Fruit fly (Drosophila melanogaster): ENCODE data around the gene Or22b.
A peak's percentile ranks its signal among the peaks of the same experiment; 100 is the strongest.

Gene Or22b

DNA sequence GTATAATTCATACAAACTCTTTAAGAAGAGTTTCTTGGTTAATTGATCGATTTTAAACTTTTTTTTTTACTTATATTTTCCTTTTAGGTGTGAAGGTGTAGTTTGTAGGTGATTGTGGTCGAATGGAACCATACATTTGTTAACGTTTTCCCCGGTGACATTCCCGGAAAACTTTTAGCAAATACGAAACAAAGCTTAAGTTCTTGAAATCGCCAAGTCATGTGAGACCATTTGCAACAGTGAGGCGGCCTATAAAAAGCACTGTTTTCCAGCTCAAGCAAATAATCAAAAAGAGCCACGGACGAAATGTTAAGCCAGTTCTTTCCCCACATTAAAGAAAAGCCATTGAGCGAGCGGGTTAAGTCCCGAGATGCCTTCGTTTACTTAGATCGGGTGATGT, at the start of gene Or22b:
Or22b (plus strand) TSS at position 301 of the 400 bp plus-strand sequence.
- TF ChIP-seq CTCF (optimal IDR thresholded peaks at IDR 0.05) (no peak), CG8478 (optimal IDR thresholded peaks at IDR 0.05) (no peak)

DNA sequence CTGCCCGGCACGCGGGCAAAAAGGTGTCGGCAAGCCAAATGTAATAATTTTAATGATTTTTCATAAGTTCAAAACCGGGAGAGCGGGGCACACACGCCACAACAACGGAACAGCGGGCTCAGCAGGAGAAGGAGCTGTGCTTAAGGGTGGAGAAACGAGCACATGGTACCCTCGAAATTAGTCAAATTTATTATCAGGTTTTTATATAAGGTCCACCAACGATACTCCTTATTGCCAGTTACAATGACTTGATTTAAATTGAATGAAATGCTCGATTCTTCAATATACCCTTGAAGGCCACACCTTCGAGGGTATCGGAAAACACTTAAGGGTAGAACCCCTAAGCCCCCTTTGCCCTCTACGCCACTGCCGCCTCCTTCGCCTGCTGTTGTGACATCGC, 49.1 kb upstream of the Or22b start:
- TF ChIP-seq CTCF (optimal IDR thresholded peaks at IDR 0.05) (no peak), CG8478 (optimal IDR thresholded peaks at IDR 0.05) (no peak)

DNA sequence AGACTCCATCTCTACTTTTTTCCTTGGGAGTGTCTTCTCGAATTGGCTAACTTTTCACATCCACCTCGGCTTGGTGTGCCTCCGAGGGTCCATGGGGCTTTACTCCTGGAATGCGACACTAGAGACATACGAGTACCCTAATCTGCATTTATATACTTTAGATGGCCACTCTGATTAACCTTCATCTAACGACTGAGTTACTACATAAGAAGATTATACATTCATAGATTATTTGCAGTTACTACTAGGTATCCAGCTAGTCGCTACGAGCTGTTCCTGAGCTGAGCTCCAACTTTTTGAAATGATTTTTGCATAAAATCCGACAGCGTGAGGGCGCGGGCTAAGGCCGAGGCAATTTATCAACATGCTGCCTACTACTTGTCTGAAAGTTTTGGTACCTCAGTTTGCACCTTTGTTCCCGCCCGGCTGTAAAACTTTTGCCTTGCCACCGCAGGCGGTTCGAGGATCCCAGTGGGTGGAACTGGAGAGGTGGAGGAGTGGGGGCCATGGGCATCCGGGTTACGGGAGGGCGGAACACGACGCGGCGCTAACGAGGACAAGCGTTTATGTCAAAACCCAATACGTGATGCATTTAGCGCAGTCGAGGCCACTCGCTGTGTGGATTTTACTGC, 45.5 kb upstream of the Or22b start:
- no peak for TF ChIP-seq CG8478 (optimal IDR thresholded peaks at IDR 0.05)
- TF ChIP-seq CTCF (optimal IDR thresholded peaks at IDR 0.05), result no peak

DNA sequence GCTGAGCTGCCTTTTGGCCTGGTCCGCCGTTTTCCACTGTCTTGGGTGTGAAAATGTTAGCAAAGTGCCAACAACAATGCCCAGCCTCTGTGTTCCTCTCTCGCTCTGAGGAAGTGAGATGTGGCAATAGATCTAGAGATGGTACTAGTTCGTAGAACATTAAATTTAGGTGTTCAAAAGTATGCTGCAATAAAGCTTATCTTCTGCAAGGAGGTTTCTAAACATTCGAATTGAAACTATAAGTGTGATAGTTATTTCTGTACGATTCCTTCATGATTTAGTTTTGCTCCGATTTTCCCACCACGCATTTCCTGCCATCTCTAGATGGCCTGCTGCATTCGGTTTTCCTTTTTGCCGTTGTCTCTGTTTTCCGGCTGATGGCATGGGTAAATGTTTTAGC, 44.0 kb upstream of the Or22b start:
- no peak for TF ChIP-seq CTCF (optimal IDR thresholded peaks at IDR 0.05)
- no peak for TF ChIP-seq CG8478 (optimal IDR thresholded peaks at IDR 0.05)

DNA sequence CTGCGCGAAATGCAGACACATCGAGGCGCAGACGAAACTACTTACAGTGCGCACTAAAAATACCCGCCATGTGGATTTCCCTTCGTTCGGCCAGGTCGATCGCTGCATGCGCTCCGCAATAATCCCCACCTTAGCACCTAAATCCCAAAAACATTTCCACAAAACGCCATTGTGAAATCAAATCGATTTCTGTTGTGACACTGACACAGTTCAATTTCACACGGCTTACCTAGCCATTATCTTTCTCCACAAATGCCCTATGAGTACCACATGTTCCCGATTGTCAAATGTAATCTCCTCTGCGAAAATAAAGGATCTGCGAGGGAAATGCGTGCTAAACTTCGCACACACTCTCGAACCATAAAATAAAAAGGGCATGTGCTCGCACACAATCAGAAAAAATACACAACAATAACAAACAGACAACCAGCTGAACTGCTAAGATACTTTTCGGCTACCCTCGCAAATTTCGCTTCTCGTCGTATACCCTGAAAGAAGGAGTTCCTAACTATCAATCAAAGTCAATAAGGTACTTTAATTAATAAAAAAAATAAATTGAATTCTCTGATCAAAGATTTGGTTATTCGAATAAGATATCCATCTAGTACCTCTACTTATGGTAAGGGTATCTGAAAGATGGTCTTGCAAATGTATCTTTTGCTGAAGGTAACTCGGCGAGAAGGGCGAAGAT, 36.4 kb upstream of the Or22b start:
- TF ChIP-seq CTCF (optimal IDR thresholded peaks at IDR 0.05), result no peak

DNA sequence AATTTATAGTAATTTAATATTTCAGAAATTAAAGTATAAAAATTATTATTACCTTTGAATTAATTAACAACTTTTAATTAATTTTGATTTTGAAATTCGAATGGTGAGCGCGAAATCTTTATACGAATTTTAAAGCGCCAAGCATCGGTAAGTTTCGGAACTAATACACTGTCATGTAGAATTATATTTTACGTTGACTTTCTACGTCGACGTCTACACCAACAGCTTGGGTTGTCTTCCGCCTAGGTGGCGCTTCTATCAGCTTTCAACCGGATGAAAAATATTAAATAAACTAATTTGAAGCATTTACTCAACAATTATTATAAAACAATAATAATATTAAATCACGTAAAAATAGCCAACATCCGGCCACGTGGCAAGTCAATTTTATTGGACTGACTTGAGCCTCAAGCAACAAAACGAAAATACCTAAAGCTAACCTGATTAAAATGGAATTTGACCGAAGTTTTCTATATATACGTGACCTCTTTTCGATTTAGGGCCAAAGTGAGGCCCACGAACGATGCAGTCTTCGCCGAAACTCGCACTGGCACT, 30.6 kb upstream of the Or22b start, which contains the start of gene CG31928:
CG31928 (plus strand) TSS at position 505 of the 555 bp plus-strand sequence.
- TF ChIP-seq CG8478 (optimal IDR thresholded peaks at IDR 0.05) (no peak), CTCF (optimal IDR thresholded peaks at IDR 0.05) (peak; percentile 84 to 97)

dm6 chr2L:1493770-1494169, 28.7 kb upstream of the Or22b start, which contains the start of gene CG33128:
TSS of gene CG33128 (plus strand) at chr2L:1494070.
- no peak for TF ChIP-seq CTCF (optimal IDR thresholded peaks at IDR 0.05)

DNA sequence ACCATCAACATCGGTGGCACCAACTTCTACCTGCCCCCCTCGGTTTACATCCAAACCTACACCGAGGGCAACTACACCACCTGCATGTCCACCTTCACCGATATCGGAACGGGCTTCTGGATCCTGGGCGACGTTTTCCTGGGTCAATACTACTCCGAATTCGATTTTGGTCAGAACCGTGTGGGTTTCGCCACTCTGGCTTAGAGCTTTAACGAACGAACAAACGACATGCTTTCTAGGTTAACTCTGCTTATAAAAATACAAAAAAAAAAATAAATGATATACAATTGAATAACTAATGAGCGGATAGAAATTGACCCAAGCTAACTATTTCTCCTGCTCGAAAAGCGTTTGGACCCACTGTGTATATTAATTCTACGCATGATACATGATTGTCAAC, 27.3 kb upstream of the Or22b start, which contains the start of gene CG31926:
CG31926 (plus strand) TSS at position 301 of the 400 bp plus-strand sequence.
- TF ChIP-seq CTCF (optimal IDR thresholded peaks at IDR 0.05) (no peak), CG8478 (optimal IDR thresholded peaks at IDR 0.05) (no peak)

DNA sequence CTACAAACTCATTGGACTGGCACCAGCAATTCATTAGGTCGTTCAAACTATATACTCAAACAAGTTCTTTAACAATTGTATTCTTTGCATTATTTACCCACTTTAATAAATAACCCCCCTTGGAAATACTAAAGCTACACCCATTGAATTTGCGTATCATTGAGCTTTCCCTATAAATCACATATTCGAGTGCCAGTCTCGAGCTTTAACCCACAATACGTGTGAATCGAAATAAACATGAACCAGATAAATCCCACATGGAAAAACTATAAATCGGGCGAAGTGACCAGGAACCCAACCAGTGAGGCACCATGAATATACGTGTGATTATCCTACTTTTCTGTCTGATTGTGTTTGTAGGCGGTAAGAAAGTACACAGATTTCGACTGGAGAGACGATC, 25.6 kb upstream of the Or22b start, which contains the start of gene CG31661:
CG31661 (plus strand) TSS at position 301 of the 400 bp plus-strand sequence.
- TF ChIP-seq CTCF (optimal IDR thresholded peaks at IDR 0.05), result no peak
- TF ChIP-seq CG8478 (optimal IDR thresholded peaks at IDR 0.05), result no peak

- no peak for TF ChIP-seq CTCF (optimal IDR thresholded peaks at IDR 0.05)
- no peak for TF ChIP-seq CG8478 (optimal IDR thresholded peaks at IDR 0.05)
Observed at dm6 chr2L:1498966-1499554, 23.4 kb upstream of the Or22b start.

DNA sequence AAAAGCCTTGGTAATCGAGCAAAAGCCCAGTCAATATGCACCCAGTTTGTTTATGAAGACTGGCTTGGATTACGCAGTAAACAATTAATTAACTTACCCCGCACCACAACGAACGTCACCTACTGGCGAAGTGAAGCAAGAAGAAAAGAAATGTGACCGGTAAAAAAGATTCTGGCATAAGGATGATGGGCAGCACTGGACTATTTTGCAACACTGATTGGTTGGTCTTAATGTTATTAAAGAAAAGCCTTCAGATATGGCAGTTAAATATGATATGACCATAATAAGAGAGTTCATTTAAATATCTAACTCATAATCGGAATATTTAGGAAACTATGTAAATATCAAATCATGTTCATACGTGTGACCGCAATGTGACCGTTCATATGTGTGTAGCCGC, 22.2 kb upstream of the Or22b start, which contains the start of gene CG18131:
CG18131 (minus strand) TSS at position 297 of the 400 bp plus-strand sequence.
- no peak for TF ChIP-seq CG8478 (optimal IDR thresholded peaks at IDR 0.05)
- TF ChIP-seq CTCF (optimal IDR thresholded peaks at IDR 0.05), result no peak

- TF ChIP-seq CG8478 (optimal IDR thresholded peaks at IDR 0.05) (no peak), CTCF (optimal IDR thresholded peaks at IDR 0.05) (no peak)
Observed at dm6 chr2L:1502459-1503101, 19.9 kb upstream of the Or22b start, which contains the start of gene CG7420. TSS of gene CG7420 (minus strand) at chr2L:1502904.

DNA sequence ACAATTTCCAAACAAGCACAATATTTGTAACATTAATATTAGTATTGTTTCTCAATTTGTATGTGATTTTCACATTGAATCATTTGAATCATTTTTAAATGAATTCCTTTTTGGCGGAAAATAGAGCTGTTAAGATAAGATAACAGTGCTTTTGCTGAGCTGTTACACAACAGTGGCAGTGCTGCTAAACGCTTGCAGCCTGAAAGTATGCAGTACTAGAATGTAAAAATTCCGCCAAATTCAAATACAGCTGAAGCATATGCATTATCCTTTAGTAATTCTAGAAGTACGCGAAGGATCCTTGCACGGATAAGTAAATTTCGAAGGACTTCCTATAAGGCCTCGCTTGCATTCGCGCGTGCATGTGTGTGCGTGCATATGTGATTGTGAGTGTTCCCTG, 18.2 kb upstream of the Or22b start:
- TF ChIP-seq CG8478 (optimal IDR thresholded peaks at IDR 0.05) (no peak), CTCF (optimal IDR thresholded peaks at IDR 0.05) (peak in 1 of 2 experiments; percentile 27)

dm6 chr2L:1509748-1510147, 12.7 kb upstream of the Or22b start:
- no peak for TF ChIP-seq CG8478 (optimal IDR thresholded peaks at IDR 0.05)
- TF ChIP-seq CTCF (optimal IDR thresholded peaks at IDR 0.05), result no peak

dm6 chr2L:1517378-1517777, 5.1 kb upstream of the Or22b start, which contains the start of gene CG18132:
TSS of gene CG18132 (minus strand) at chr2L:1517478.
- no peak for TF ChIP-seq CG8478 (optimal IDR thresholded peaks at IDR 0.05)
- no peak for TF ChIP-seq CTCF (optimal IDR thresholded peaks at IDR 0.05)

All from S2 (cell line).